Worm (Caenorhabditis elegans) whole organism, L3 larva: ENCODE measurements around the gene ttll-5.

Experiments
- aly-2 ChIP-seq: fragments of 150-350 bp; optimal IDR thresholded peaks from 2 replicates; lab custom pipeline; 2014; ENCODE audit warnings: missing biosample characterization, missing genetic modification characterization
- ceh-28 ChIP-seq: fragments of 150-350 bp; optimal IDR thresholded peaks from 2 replicates; lab custom pipeline; 2014; ENCODE audit warnings: missing biosample characterization, missing genetic modification reagents, missing genetic modification characterization
- ceh-9 ChIP-seq: sonication (generic microtip); optimal IDR thresholded peaks from 2 replicates; lab custom pipeline; 2018; ENCODE audit warnings: missing biosample characterization, missing genetic modification characterization
- elt-2 ChIP-seq: sonication (generic microtip); optimal IDR thresholded peaks from 2 replicates; lab custom pipeline; 2016; ENCODE audit warnings: missing genetic modification reagents, mild to moderate bottlenecking, missing genetic modification characterization, missing compliant biosample characterization
- elt-3 ChIP-seq, 3 experiments: fragments of 150-350 bp in 1 of 3; sonication (generic microtip) in 2 of 3; optimal IDR thresholded peaks; 2 replicates in 2 of 3; 4 replicates in 1 of 3; lab custom pipeline; 2014 to 2017; ENCODE audit warnings: missing biosample characterization in 3 of 3, missing genetic modification characterization in 3 of 3
- fkh-10 ChIP-seq: sonication (generic microtip); optimal IDR thresholded peaks from 2 replicates; lab custom pipeline; 2017; ENCODE audit warnings: missing biosample characterization, missing genetic modification reagents, missing genetic modification characterization
- fos-1 ChIP-seq: fragments of 150-350 bp; optimal IDR thresholded peaks from 2 replicates; lab custom pipeline; 2014; ENCODE audit warnings: missing biosample characterization, missing genetic modification characterization
- nhr-237 ChIP-seq: fragments of 150-350 bp; optimal IDR thresholded peaks from 2 replicates; lab custom pipeline; 2014; ENCODE audit warnings: missing biosample characterization, missing genetic modification characterization
- nhr-28 ChIP-seq: fragments of 150-350 bp; optimal IDR thresholded peaks from 2 replicates; lab custom pipeline; 2014; ENCODE audit warnings: missing biosample characterization, missing genetic modification characterization
- skn-1 ChIP-seq: fragments of 150-350 bp; optimal IDR thresholded peaks from 2 replicates; lab custom pipeline; 2014; ENCODE audit warnings: missing biosample characterization, missing genetic modification characterization
- ztf-4 ChIP-seq: fragments of 150-350 bp; optimal IDR thresholded peaks from 2 replicates; lab custom pipeline; 2014; ENCODE audit warnings: missing biosample characterization, missing genetic modification characterization

DNA sequence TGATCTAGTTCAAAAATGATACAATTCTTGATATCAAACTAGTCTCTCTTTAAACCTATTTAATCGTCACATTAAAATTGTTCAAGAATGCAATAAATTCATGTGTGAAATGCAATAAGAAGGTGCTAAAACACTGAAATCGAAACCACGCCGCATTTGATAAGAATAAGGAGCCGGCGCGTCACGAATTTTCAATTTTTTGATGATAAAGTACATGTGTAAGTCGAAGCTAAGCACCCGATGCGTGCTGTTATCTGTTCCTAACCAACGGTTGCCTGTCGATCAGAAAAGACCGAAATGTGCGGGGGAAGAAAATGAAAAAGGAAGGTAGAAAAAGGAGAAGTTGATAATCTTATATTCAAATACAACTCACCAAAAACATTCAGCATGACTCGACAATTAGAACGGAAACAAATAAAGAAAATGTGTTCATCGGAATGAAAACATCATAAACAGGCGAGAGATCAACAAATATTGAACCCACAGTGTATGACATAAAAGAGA lies 38.6 kb upstream of the ttll-5 start, which contains the start of gene aat-6:
- no peak for TF ChIP-seq ztf-4 (tag; lab: Kevin White, UChicago)
- no peak for TF ChIP-seq aly-2 (tag; lab: Kevin White, UChicago)
- no peak for TF ChIP-seq ceh-9
- TF ChIP-seq skn-1 (tag; lab: Kevin White, UChicago): no peak
- TF ChIP-seq nhr-28 (tag; lab: Kevin White, UChicago): no peak
- no peak for TF ChIP-seq ceh-28 (tag; lab: Kevin White, UChicago)
- no peak for TF ChIP-seq fkh-10 (GFP tag; lab: Kevin White, UChicago)
- TF ChIP-seq elt-2 (tag; lab: Kevin White, UChicago): peak; percentile 97
- TF ChIP-seq fos-1 (tag; lab: Kevin White, UChicago): no peak
- TF ChIP-seq nhr-237: no peak
- TF ChIP-seq elt-3 (tag; optimal IDR thresholded peaks at IDR 0.05; lab: Kevin White, UChicago): no peak
